Fruit fly (Drosophila melanogaster) whole organism, pupa: ENCODE results near the gene Tango10.

Experiments used
- CG10348 ChIP-seq: fragments of 200-800 bp; sonication (Bioruptor generic); IDR thresholded peaks from 2 replicates; pipeline ENCODE4 v1.3.6; 2022; ENCODE audit warnings: missing biosample characterization, missing genetic modification characterization
- CG12605 ChIP-seq: fragments of 200-800 bp; sonication (Bioruptor generic); IDR thresholded peaks from 2 replicates; pipeline ENCODE4 v1.3.6; 2022; ENCODE audit warnings: missing biosample characterization, missing genetic modification characterization
- CG13204 ChIP-seq: fragments of 200-800 bp; sonication (Bioruptor generic); optimal IDR thresholded peaks from 2 replicates; lab custom pipeline; 2018; ENCODE audit warnings: missing biosample characterization, mild to moderate bottlenecking, missing genetic modification characterization, moderate library complexity
- CG14655 ChIP-seq: fragments of 200-800 bp; sonication (Bioruptor generic); optimal IDR thresholded peaks from 3 replicates; lab custom pipeline; 2017; ENCODE audit warnings: mild to moderate bottlenecking, missing biosample characterization, missing genetic modification reagents, missing genetic modification characterization
- CG15710 ChIP-seq: fragments of 200-800 bp; sonication (Bioruptor generic); optimal IDR thresholded peaks from 2 replicates; lab custom pipeline; 2018; ENCODE audit warnings: missing biosample characterization, mild to moderate bottlenecking, missing genetic modification characterization, moderate library complexity
- CG17806 ChIP-seq: fragments of 200-800 bp; sonication (Bioruptor generic); optimal IDR thresholded peaks from 2 replicates; lab custom pipeline; 2018; ENCODE audit warnings: missing biosample characterization, mild to moderate bottlenecking, missing genetic modification characterization, moderate library complexity
- CG32121 ChIP-seq: fragments of 200-800 bp; sonication (Bioruptor generic); IDR thresholded peaks from 2 replicates; pipeline ENCODE4 v1.3.6; 2022; ENCODE audit warnings: missing biosample characterization, missing genetic modification characterization
- CG34367 ChIP-seq: fragments of 200-800 bp; sonication (Bioruptor generic); optimal IDR thresholded peaks from 2 replicates; lab custom pipeline; 2018; ENCODE audit warnings: missing biosample characterization, mild to moderate bottlenecking, missing genetic modification characterization
- CG4496 ChIP-seq: fragments of 200-800 bp; sonication (Bioruptor generic); IDR thresholded peaks from 3 replicates; pipeline ENCODE4 v1.3.6; 2022; ENCODE audit warnings: missing biosample characterization, missing genetic modification characterization
- CG8159 ChIP-seq: fragments of 200-800 bp; sonication (Bioruptor generic); optimal IDR thresholded peaks from 3 replicates; lab custom pipeline; 2018; ENCODE audit warnings: missing biosample characterization, mild to moderate bottlenecking, missing genetic modification characterization, moderate library complexity
- CG8301 ChIP-seq: fragments of 200-800 bp; sonication (Bioruptor generic); optimal IDR thresholded peaks from 2 replicates; lab custom pipeline; 2018; ENCODE audit warnings: missing biosample characterization, mild to moderate bottlenecking, missing genetic modification characterization
- CG9948 ChIP-seq: fragments of 200-800 bp; sonication (Bioruptor generic); optimal IDR thresholded peaks from 2 replicates; lab custom pipeline; 2018; ENCODE audit warnings: missing biosample characterization, mild to moderate bottlenecking, missing genetic modification characterization, moderate library complexity
- D1 ChIP-seq: fragments of 200-800 bp; sonication (Bioruptor generic); optimal IDR thresholded peaks from 2 replicates; lab custom pipeline; 2018; ENCODE audit warnings: missing biosample characterization, mild to moderate bottlenecking, missing genetic modification characterization, moderate library complexity
- EcR ChIP-seq: fragments of 200-800 bp; sonication (Bioruptor generic); optimal IDR thresholded peaks from 3 replicates; lab custom pipeline; 2019; ENCODE audit warnings: missing biosample characterization, missing genetic modification characterization, mild to moderate bottlenecking, moderate library complexity, missing genetic modification reagents
- Ets98B ChIP-seq: fragments of 200-800 bp; sonication (Bioruptor generic); IDR thresholded peaks from 2 replicates; pipeline ENCODE4 v1.3.6; 2022; ENCODE audit warnings: missing biosample characterization, missing genetic modification characterization
- Pif1A ChIP-seq: fragments of 200-800 bp; sonication (Bioruptor generic); optimal IDR thresholded peaks from 3 replicates; lab custom pipeline; 2016; ENCODE audit warnings: missing biosample characterization, missing genetic modification characterization
- Pif1B ChIP-seq: fragments of 200-800 bp; sonication (Bioruptor generic); optimal IDR thresholded peaks from 3 replicates; lab custom pipeline; 2016; ENCODE audit warnings: missing biosample characterization, missing genetic modification characterization
- Snoo ChIP-seq: fragments of 200-800 bp; sonication (Bioruptor generic); optimal IDR thresholded peaks from 3 replicates; lab custom pipeline; 2017; ENCODE audit warnings: missing biosample characterization, mild to moderate bottlenecking, missing genetic modification characterization, inconsistent platforms
- fd96Ca ChIP-seq: fragments of 200-800 bp; sonication (Bioruptor generic); IDR thresholded peaks from 3 replicates; pipeline ENCODE4 v1.3.6; 2022; ENCODE audit warnings: missing biosample characterization, missing genetic modification characterization
- gl ChIP-seq: fragments of 200-800 bp; sonication (Bioruptor generic); optimal IDR thresholded peaks from 2 replicates; lab custom pipeline; 2018; ENCODE audit warnings: missing biosample characterization, mild to moderate bottlenecking, missing genetic modification characterization
- rn ChIP-seq: fragments of 200-800 bp; sonication (Bioruptor generic); IDR thresholded peaks from 2 replicates; pipeline ENCODE4 v1.3.6; 2022; ENCODE audit warnings: missing biosample characterization, missing genetic modification characterization

Gene Tango10

dm6 chrX:11756892-11757291, 36.8 kb downstream of the Tango10 start:
- TF ChIP-seq Ets98B (GFP tag; lab: Robert Waterston, UW) (no peak), Pif1A (no peak), CG34367 (tag; lab: Kevin White, UChicago) (no peak), CG14655 (GFP tag; lab: Kevin White, UChicago) (no peak), CG10348 (no peak), CG4496 (GFP tag; lab: Robert Waterston, UW) (no peak), CG8301 (tag; lab: Kevin White, UChicago) (no peak), CG32121 (GFP tag; lab: Robert Waterston, UW) (no peak), CG8159 (tag; lab: Kevin White, UChicago) (no peak), rn (no peak), gl (tag; lab: Kevin White, UChicago) (no peak), D1 (tag; lab: Kevin White, UChicago) (no peak), CG15710 (tag; lab: Kevin White, UChicago) (no peak), CG13204 (GFP tag; lab: Kevin White, UChicago) (no peak), fd96Ca (GFP tag; lab: Robert Waterston, UW) (no peak), Snoo (tag; lab: Kevin White, UChicago) (no peak), CG12605 (no peak), CG17806 (tag; lab: Kevin White, UChicago) (no peak)

dm6 chrX:11764540-11765136, 44.6 kb downstream of the Tango10 start, which contains the start of gene CG9360:
Gene CG9360 (minus strand): TSS chrX:11764590.
- TF ChIP-seq CG8159 (tag; lab: Kevin White, UChicago) = no peak
- no peak for TF ChIP-seq EcR (GFP tag; lab: Kevin White, UChicago)
- 0 out of 3 replicates have a peak, but pooled peaks have one; percentile 18 for TF ChIP-seq CG4496 (GFP tag; lab: Robert Waterston, UW)
- no peak for TF ChIP-seq gl (tag; lab: Kevin White, UChicago)
- TF ChIP-seq D1 (tag; lab: Kevin White, UChicago) = no peak
- TF ChIP-seq fd96Ca (GFP tag; lab: Robert Waterston, UW) = no peak
- TF ChIP-seq, all 21 proteins: peak for 1

- TF ChIP-seq CG12605 (no peak), CG14655 (GFP tag; lab: Kevin White, UChicago) (no peak), CG8159 (tag; lab: Kevin White, UChicago) (no peak), rn (no peak), EcR (GFP tag; lab: Kevin White, UChicago) (no peak), Snoo (tag; lab: Kevin White, UChicago) (no peak), CG17806 (tag; lab: Kevin White, UChicago) (no peak), CG8301 (tag; lab: Kevin White, UChicago) (no peak), CG10348 (no peak), CG9948 (tag; lab: Kevin White, UChicago) (no peak), fd96Ca (GFP tag; lab: Robert Waterston, UW) (no peak), Pif1B (GFP tag; lab: Kevin White, UChicago) (no peak), D1 (tag; lab: Kevin White, UChicago) (no peak), CG4496 (GFP tag; lab: Robert Waterston, UW) (no peak)
These were observed 49.4 kb downstream of the Tango10 start for dm6 chrX:11769435-11769834.
